Fruit fly (Drosophila melanogaster): ENCODE results near the gene CG15024.

CG15024 gene

dm6 chr3L:4463773-4464301 lies at the start of gene CG15024:
CG15024 (minus strand) TSS chr3L:4463823.
- TF ChIP-seq dl (GFP tag; optimal IDR thresholded peaks at IDR 0.05; ENCODE audit: insufficient read depth in 1 of 2, partially characterized antibody in 2 of 2) = no peak
- no peak for TF ChIP-seq CG9705 (GFP tag; optimal IDR thresholded peaks at IDR 0.05)
- no peak for TF ChIP-seq woc (GFP tag; optimal IDR thresholded peaks at IDR 0.05)
- no peak for TF ChIP-seq foxo (GFP tag; optimal IDR thresholded peaks at IDR 0.05)
- TF ChIP-seq Myc (optimal IDR thresholded peaks at IDR 0.05) = no peak
- TF ChIP-seq OdsH (GFP tag; optimal IDR thresholded peaks at IDR 0.05) = no peak
- TF ChIP-seq Sp1 (GFP tag; optimal IDR thresholded peaks at IDR 0.05) = no peak
- no peak for TF ChIP-seq sage (GFP tag; optimal IDR thresholded peaks at IDR 0.05)
- TF ChIP-seq Jra (GFP tag; optimal IDR thresholded peaks at IDR 0.05) = no peak
- no peak for TF ChIP-seq pan (optimal IDR thresholded peaks at IDR 0.05)
- TF ChIP-seq Hnf4 (GFP tag; optimal IDR thresholded peaks at IDR 0.05) = no peak
- TF ChIP-seq N (GFP tag; optimal IDR thresholded peaks at IDR 0.05) = no peak
- TF ChIP-seq lola (GFP tag; optimal IDR thresholded peaks at IDR 0.05) = no peak
- TF ChIP-seq h (GFP tag; optimal IDR thresholded peaks at IDR 0.05) = no peak
- no peak for TF ChIP-seq Abd-B (GFP tag; optimal IDR thresholded peaks at IDR 0.05)
- TF ChIP-seq CG32264 (GFP tag; optimal IDR thresholded peaks at IDR 0.05) = no peak
- TF ChIP-seq Rel (GFP tag; optimal IDR thresholded peaks at IDR 0.05) = no peak
- no peak for TF ChIP-seq Rel (tag; optimal IDR thresholded peaks at IDR 0.05)
- no peak for TF ChIP-seq ey (GFP tag; optimal IDR thresholded peaks at IDR 0.05)
- TF ChIP-seq rgr (GFP tag; optimal IDR thresholded peaks at IDR 0.05) = no peak
- TF ChIP-seq Vsx2 (GFP tag; optimal IDR thresholded peaks at IDR 0.05; ENCODE audit: partially characterized antibody) = no peak

- no peak for TF ChIP-seq HLH106 (tag; optimal IDR thresholded peaks at IDR 0.05)
- no peak for TF ChIP-seq br (GFP tag; optimal IDR thresholded peaks at IDR 0.05)
- TF ChIP-seq brk (GFP tag; optimal IDR thresholded peaks at IDR 0.05) = peak; percentile 16
- TF ChIP-seq CrebA (GFP tag; optimal IDR thresholded peaks at IDR 0.05; ENCODE audit: borderline replicate concordance) = no peak
Measured at dm6 chr3L:4510317-4510716, 46.7 kb upstream of the CG15024 start.

dm6 chr3L:4508926-4509457 lies 45.4 kb upstream of the CG15024 start:
- TF ChIP-seq usp (GFP tag; optimal IDR thresholded peaks at IDR 0.05) = no peak
- no peak for TF ChIP-seq sv (GFP tag; optimal IDR thresholded peaks at IDR 0.05)
- no peak for TF ChIP-seq ey (GFP tag; optimal IDR thresholded peaks at IDR 0.05)
- TF ChIP-seq HLH106 (tag; optimal IDR thresholded peaks at IDR 0.05) = no peak
- TF ChIP-seq dl (GFP tag; optimal IDR thresholded peaks at IDR 0.05; ENCODE audit: insufficient read depth in 1 of 2, partially characterized antibody in 2 of 2) = no peak
- TF ChIP-seq CG32264 (GFP tag; optimal IDR thresholded peaks at IDR 0.05) = no peak

- TF ChIP-seq brk (GFP tag; optimal IDR thresholded peaks at IDR 0.05) = no peak
- no peak for TF ChIP-seq foxo (GFP tag; optimal IDR thresholded peaks at IDR 0.05)
- no peak for TF ChIP-seq usp (GFP tag; optimal IDR thresholded peaks at IDR 0.05)
Measured at dm6 chr3L:4508307-4508706, 44.7 kb upstream of the CG15024 start, which contains the start of gene NT1. NT1 (minus strand) TSS chr3L:4508433.

dm6 chr3L:4507846-4508245 lies 44.2 kb upstream of the CG15024 start:
- TF ChIP-seq dsf (GFP tag; optimal IDR thresholded peaks at IDR 0.05; ENCODE audit: borderline replicate concordance) (no peak), HLH106 (tag; optimal IDR thresholded peaks at IDR 0.05) (no peak), Hr78 (GFP tag; optimal IDR thresholded peaks at IDR 0.05) (no peak), CG32264 (GFP tag; optimal IDR thresholded peaks at IDR 0.05) (no peak), N (GFP tag; optimal IDR thresholded peaks at IDR 0.05) (no peak), pan (optimal IDR thresholded peaks at IDR 0.05) (no peak), Mio (GFP tag; optimal IDR thresholded peaks at IDR 0.05) (no peak), Myc (optimal IDR thresholded peaks at IDR 0.05) (no peak), Sp1 (GFP tag; optimal IDR thresholded peaks at IDR 0.05) (no peak), br (GFP tag; optimal IDR thresholded peaks at IDR 0.05) (no peak)

- TF ChIP-seq Dfd (GFP tag; optimal IDR thresholded peaks at IDR 0.05) = no peak
- no peak for TF ChIP-seq Hnf4 (GFP tag; optimal IDR thresholded peaks at IDR 0.05)
- no peak for TF ChIP-seq foxo (GFP tag; optimal IDR thresholded peaks at IDR 0.05)
- TF ChIP-seq GATAd (GFP tag; optimal IDR thresholded peaks at IDR 0.05) = no peak
- no peak for TF ChIP-seq Myc (optimal IDR thresholded peaks at IDR 0.05)
- TF ChIP-seq Mio (GFP tag; optimal IDR thresholded peaks at IDR 0.05) = no peak
- TF ChIP-seq CG9705 (GFP tag; optimal IDR thresholded peaks at IDR 0.05) = no peak
- TF ChIP-seq Abd-B (GFP tag; optimal IDR thresholded peaks at IDR 0.05) = no peak
- no peak for TF ChIP-seq woc (GFP tag; optimal IDR thresholded peaks at IDR 0.05)
- TF ChIP-seq rgr (GFP tag; optimal IDR thresholded peaks at IDR 0.05) = no peak
- no peak for TF ChIP-seq dl (GFP tag; optimal IDR thresholded peaks at IDR 0.05; ENCODE audit: insufficient read depth in 1 of 2, partially characterized antibody in 2 of 2)
- no peak for TF ChIP-seq lola (GFP tag; optimal IDR thresholded peaks at IDR 0.05)
- TF ChIP-seq dsf (GFP tag; optimal IDR thresholded peaks at IDR 0.05; ENCODE audit: borderline replicate concordance) = no peak
- no peak for TF ChIP-seq Vsx2 (GFP tag; optimal IDR thresholded peaks at IDR 0.05; ENCODE audit: partially characterized antibody)
- TF ChIP-seq CrebA (GFP tag; optimal IDR thresholded peaks at IDR 0.05; ENCODE audit: borderline replicate concordance) = no peak
- no peak for TF ChIP-seq sage (GFP tag; optimal IDR thresholded peaks at IDR 0.05)
Measured at dm6 chr3L:4501406-4501805, 37.8 kb upstream of the CG15024 start.

Data from whole organism, wandering third instar larva.